Worm (Caenorhabditis elegans) whole organism, late embryonic: ENCODE data around the gene B0303.16.

Experiments used
- C08G9.2 ChIP-seq: sonication (generic microtip); optimal IDR thresholded peaks from 2 replicates; lab custom pipeline; 2016; ENCODE audit warnings: mild to moderate bottlenecking, missing genetic modification characterization, moderate library complexity, missing compliant biosample characterization
- C38D4.7 ChIP-seq: fragments of 200-800 bp; sonication (Bioruptor generic); optimal IDR thresholded peaks from 2 replicates; lab custom pipeline; 2018; ENCODE audit warnings: mild to moderate bottlenecking, missing genetic modification characterization, moderate library complexity, missing compliant biosample characterization
- F13H6.1 ChIP-seq: sonication (generic microtip); optimal IDR thresholded peaks from 2 replicates; lab custom pipeline; 2016; ENCODE audit warnings: missing genetic modification characterization, missing compliant biosample characterization
- ama-1 ChIP-seq: fragments of 150-350 bp; optimal IDR thresholded peaks from 2 replicates; lab custom pipeline; 2014
- ceh-14 ChIP-seq: sonication (generic microtip); optimal IDR thresholded peaks from 2 replicates; lab custom pipeline; 2016; ENCODE audit warnings: missing genotype, missing genetic modification characterization, missing compliant biosample characterization
- ceh-18 ChIP-seq: sonication (generic microtip); optimal IDR thresholded peaks from 2 replicates; lab custom pipeline; 2016; ENCODE audit warnings: missing genetic modification characterization, missing compliant biosample characterization
- ceh-22 ChIP-seq: sonication (generic microtip); optimal IDR thresholded peaks from 2 replicates; lab custom pipeline; 2017; ENCODE audit warnings: missing biosample characterization, missing genetic modification characterization
- ceh-24 ChIP-seq: sonication (generic microtip); optimal IDR thresholded peaks from 2 replicates; lab custom pipeline; 2016; ENCODE audit warnings: mild to moderate bottlenecking, missing genetic modification characterization, missing compliant biosample characterization
- ceh-30 ChIP-seq: fragments of 150-350 bp; optimal IDR thresholded peaks from 2 replicates; lab custom pipeline; 2014; ENCODE audit warnings: missing biosample characterization, missing genetic modification characterization
- ceh-31 ChIP-seq: sonication (generic microtip); optimal IDR thresholded peaks from 2 replicates; lab custom pipeline; 2016; ENCODE audit warnings: missing genetic modification characterization, missing compliant biosample characterization
- ceh-48 ChIP-seq: sonication (generic microtip); optimal IDR thresholded peaks from 2 replicates; lab custom pipeline; 2016; ENCODE audit warnings: missing genetic modification characterization, inconsistent platforms, missing compliant biosample characterization
- ceh-6 ChIP-seq: fragments of 200-800 bp; sonication (Bioruptor generic); optimal IDR thresholded peaks from 2 replicates; lab custom pipeline; 2018; ENCODE audit warnings: mild to moderate bottlenecking, missing genetic modification characterization, missing compliant biosample characterization
- che-1 ChIP-seq: sonication (generic microtip); optimal IDR thresholded peaks from 2 replicates; lab custom pipeline; 2016; ENCODE audit warnings: mild to moderate bottlenecking, missing genetic modification characterization, missing compliant biosample characterization
- dve-1 ChIP-seq: sonication (generic microtip); optimal IDR thresholded peaks from 2 replicates; lab custom pipeline; 2017; ENCODE audit warnings: antibody characterized with exemption, mild to moderate bottlenecking, missing genetic modification characterization, missing compliant biosample characterization
- elt-4 ChIP-seq: sonication (generic microtip); optimal IDR thresholded peaks from 2 replicates; lab custom pipeline; 2016; ENCODE audit warnings: missing genetic modification characterization, missing compliant biosample characterization
- ets-4 ChIP-seq: sonication (generic microtip); optimal IDR thresholded peaks from 2 replicates; lab custom pipeline; 2016; ENCODE audit warnings: missing genetic modification characterization, missing compliant biosample characterization
- fax-1 ChIP-seq: sonication (generic microtip); optimal IDR thresholded peaks from 2 replicates; lab custom pipeline; 2016; ENCODE audit warnings: missing genotype, missing genetic modification characterization, missing compliant biosample characterization
- fkh-6 ChIP-seq: sonication (generic microtip); optimal IDR thresholded peaks from 2 replicates; lab custom pipeline; 2016; ENCODE audit warnings: missing genetic modification characterization, missing compliant biosample characterization
- gmeb-2 ChIP-seq: sonication (generic microtip); optimal IDR thresholded peaks from 2 replicates; lab custom pipeline; 2016; ENCODE audit warnings: missing genetic modification characterization, inconsistent platforms, missing compliant biosample characterization
- hlh-15 ChIP-seq: sonication (generic microtip); optimal IDR thresholded peaks from 2 replicates; lab custom pipeline; 2016; ENCODE audit warnings: missing genetic modification characterization, missing compliant biosample characterization
- hlh-8 ChIP-seq: sonication (generic microtip); optimal IDR thresholded peaks from 2 replicates; lab custom pipeline; 2016; ENCODE audit warnings: missing genotype, missing genetic modification characterization, missing compliant biosample characterization
- lim-6 ChIP-seq: sonication (generic microtip); optimal IDR thresholded peaks from 2 replicates; lab custom pipeline; 2016; ENCODE audit warnings: missing genetic modification characterization, missing compliant biosample characterization
- madf-2 ChIP-seq: sonication (generic microtip); optimal IDR thresholded peaks from 2 replicates; lab custom pipeline; 2017; ENCODE audit warnings: missing genetic modification characterization, missing compliant biosample characterization
- nfya-1 ChIP-seq: sonication (generic microtip); optimal IDR thresholded peaks from 2 replicates; lab custom pipeline; 2017; ENCODE audit warnings: missing genetic modification characterization, mild to moderate bottlenecking, missing compliant biosample characterization, antibody characterized with exemption, moderate library complexity
- nhr-232 ChIP-seq: sonication (generic microtip); optimal IDR thresholded peaks from 2 replicates; lab custom pipeline; 2016; ENCODE audit warnings: missing genetic modification characterization, missing compliant biosample characterization
- odd-2 ChIP-seq: sonication (generic microtip); optimal IDR thresholded peaks from 2 replicates; lab custom pipeline; 2017; ENCODE audit warnings: antibody characterized with exemption, mild to moderate bottlenecking, missing genetic modification characterization, missing compliant biosample characterization
- pag-3 ChIP-seq: sonication (generic microtip); optimal IDR thresholded peaks from 2 replicates; lab custom pipeline; 2016; ENCODE audit warnings: missing compliant biosample characterization, missing genetic modification characterization, borderline replicate concordance
- pat-9 ChIP-seq: fragments of 200-800 bp; sonication (Bioruptor generic); optimal IDR thresholded peaks from 2 replicates; lab custom pipeline; 2018; ENCODE audit warnings: mild to moderate bottlenecking, missing genetic modification characterization, moderate library complexity, missing compliant biosample characterization
- pax-1 ChIP-seq: fragments of 150-350 bp; optimal IDR thresholded peaks from 2 replicates; lab custom pipeline; 2014; ENCODE audit warnings: missing biosample characterization, missing genetic modification characterization
- pros-1 ChIP-seq: fragments of 150-350 bp; optimal IDR thresholded peaks from 2 replicates; lab custom pipeline; 2014; ENCODE audit warnings: missing biosample characterization, missing genetic modification reagents, missing genetic modification characterization
- rnt-1 ChIP-seq: sonication (generic microtip); optimal IDR thresholded peaks from 2 replicates; lab custom pipeline; 2016; ENCODE audit warnings: missing genetic modification characterization, missing compliant biosample characterization
- sox-2 ChIP-seq: fragments of 200-800 bp; sonication (Bioruptor generic); IDR thresholded peaks from 2 replicates; pipeline ENCODE4 v1.3.6; 2022; ENCODE audit warnings: missing genetic modification reagents, missing genetic modification characterization, missing compliant biosample characterization
- sox-4 ChIP-seq: sonication (generic microtip); optimal IDR thresholded peaks from 2 replicates; lab custom pipeline; 2017; ENCODE audit warnings: mild to moderate bottlenecking, missing genetic modification characterization, inconsistent platforms, missing compliant biosample characterization
- tbx-2 ChIP-seq: sonication (generic microtip); optimal IDR thresholded peaks from 2 replicates; lab custom pipeline; 2016; ENCODE audit warnings: missing genetic modification characterization, missing compliant biosample characterization
- ttx-3 ChIP-seq: sonication (generic microtip); optimal IDR thresholded peaks from 2 replicates; lab custom pipeline; 2016; ENCODE audit warnings: missing genetic modification reagents, missing genetic modification characterization, missing compliant biosample characterization
- unc-3 ChIP-seq, 2 experiments: fragments of 200-800 bp in 1 of 2; sonication (Bioruptor generic) in 1 of 2; sonication (generic microtip) in 1 of 2; conservative IDR thresholded peaks in 1 of 2; optimal IDR thresholded peaks in 1 of 2; 2 replicates each; pipeline versions ENCODE4 v1.3.6 to Lab custom; 2016 to 2022; ENCODE audit warnings: missing compliant biosample characterization in 2 of 2, missing genetic modification characterization in 2 of 2, missing genetic modification reagents in 1 of 2
- zip-5 ChIP-seq: sonication (generic microtip); optimal IDR thresholded peaks from 2 replicates; lab custom pipeline; 2016; ENCODE audit warnings: missing genetic modification characterization, missing compliant biosample characterization
- ztf-16 ChIP-seq: sonication (generic microtip); optimal IDR thresholded peaks from 2 replicates; lab custom pipeline; 2017; ENCODE audit warnings: missing genetic modification characterization, missing compliant biosample characterization

B0303.16 gene

ce11 chrIII:8719769-8720252 is 14.9 kb downstream of the B0303.16 start, which contains the start of gene hipr-1:
Gene hipr-1 (plus strand): TSS chrIII:8720202.
- TF ChIP-seq lim-6 (tag; lab: Kevin White, UChicago), result no peak
- TF ChIP-seq ceh-31 (tag; lab: Kevin White, UChicago), result no peak
- no peak for TF ChIP-seq fkh-6
- TF ChIP-seq, all 69 proteins: peak for 0

- TF ChIP-seq ama-1 (lab: Kevin White, UChicago), result no peak
- no peak for TF ChIP-seq sox-2 (GFP tag; lab: Robert Waterston, UW)
- TF ChIP-seq rnt-1 (tag; lab: Kevin White, UChicago), result no peak
- TF ChIP-seq nhr-232 (tag; lab: Kevin White, UChicago), result no peak
- no peak for TF ChIP-seq tbx-2 (tag; lab: Kevin White, UChicago)
- TF ChIP-seq ceh-6 (GFP tag; lab: Kevin White, UChicago), result no peak
- no peak for TF ChIP-seq hlh-15 (tag; lab: Kevin White, UChicago)
- TF ChIP-seq gmeb-2 (tag; lab: Kevin White, UChicago), result no peak
- TF ChIP-seq zip-5 (tag; lab: Kevin White, UChicago), result no peak
- TF ChIP-seq C08G9.2, result no peak
- TF ChIP-seq elt-4, result no peak
- no peak for TF ChIP-seq ceh-14 (tag; lab: Kevin White, UChicago)
- TF ChIP-seq madf-2 (tag; lab: Kevin White, UChicago), result no peak
- no peak for TF ChIP-seq pat-9 (tag; lab: Kevin White, UChicago)
- no peak for TF ChIP-seq pag-3 (tag; lab: Kevin White, UChicago)
- TF ChIP-seq dve-1 (tag; lab: Kevin White, UChicago), result no peak
- TF ChIP-seq C38D4.7 (GFP tag; lab: Kevin White, UChicago), result no peak
Measured at ce11 chrIII:8725224-8725623, 20.4 kb downstream of the B0303.16 start.

ce11 chrIII:8726019-8726894 is 21.4 kb downstream of the B0303.16 start:
- TF ChIP-seq nhr-232 (tag; lab: Kevin White, UChicago), result no peak
- TF ChIP-seq dve-1 (tag; lab: Kevin White, UChicago), result no peak
- no peak for TF ChIP-seq ama-1 (lab: Kevin White, UChicago)
- TF ChIP-seq F13H6.1 (tag; lab: Kevin White, UChicago), result no peak
- no peak for TF ChIP-seq fax-1 (tag; lab: Kevin White, UChicago)
- TF ChIP-seq elt-4, result no peak
- no peak for TF ChIP-seq ttx-3 (tag; lab: Kevin White, UChicago)
- TF ChIP-seq nfya-1 (tag; lab: Kevin White, UChicago), result no peak
- no peak for TF ChIP-seq ceh-22 (tag; lab: Kevin White, UChicago)
- TF ChIP-seq ceh-24 (tag; lab: Kevin White, UChicago), result no peak
- TF ChIP-seq ets-4 (tag; lab: Kevin White, UChicago), result no peak
- no peak for TF ChIP-seq hlh-15 (tag; lab: Kevin White, UChicago)
- TF ChIP-seq rnt-1 (tag; lab: Kevin White, UChicago), result no peak
- no peak for TF ChIP-seq fkh-6
- TF ChIP-seq odd-2 (tag; lab: Kevin White, UChicago), result no peak
- no peak for TF ChIP-seq ceh-30 (tag; lab: Kevin White, UChicago)

ce11 chrIII:8731310-8731709 is 26.4 kb downstream of the B0303.16 start, which contains the start of gene ZK370.4:
Gene ZK370.4 (minus strand): TSS chrIII:8731410.
- TF ChIP-seq ztf-16 (tag; lab: Kevin White, UChicago) (no peak), ceh-6 (GFP tag; lab: Kevin White, UChicago) (no peak), C08G9.2 (no peak), pat-9 (tag; lab: Kevin White, UChicago) (no peak), madf-2 (tag; lab: Kevin White, UChicago) (no peak), hlh-15 (tag; lab: Kevin White, UChicago) (no peak), sox-2 (GFP tag; lab: Robert Waterston, UW) (no peak), sox-4 (no peak), ceh-24 (tag; lab: Kevin White, UChicago) (no peak), pax-1 (tag; lab: Kevin White, UChicago) (no peak), ets-4 (tag; lab: Kevin White, UChicago) (no peak), ceh-48 (tag; lab: Kevin White, UChicago) (no peak), pros-1 (no peak), che-1 (tag; lab: Kevin White, UChicago) (no peak), ceh-18 (no peak), unc-3 (GFP tag; conservative IDR thresholded peaks at IDR 0.05; lab: Robert Waterston, UW) (no peak), unc-3 (tag; optimal IDR thresholded peaks at IDR 0.05; lab: Kevin White, UChicago) (no peak), hlh-8 (tag; lab: Kevin White, UChicago) (no peak)
